Fruit fly (Drosophila melanogaster): ENCODE data around the gene RhoGAP102A.

The RhoGAP102A gene

DNA sequence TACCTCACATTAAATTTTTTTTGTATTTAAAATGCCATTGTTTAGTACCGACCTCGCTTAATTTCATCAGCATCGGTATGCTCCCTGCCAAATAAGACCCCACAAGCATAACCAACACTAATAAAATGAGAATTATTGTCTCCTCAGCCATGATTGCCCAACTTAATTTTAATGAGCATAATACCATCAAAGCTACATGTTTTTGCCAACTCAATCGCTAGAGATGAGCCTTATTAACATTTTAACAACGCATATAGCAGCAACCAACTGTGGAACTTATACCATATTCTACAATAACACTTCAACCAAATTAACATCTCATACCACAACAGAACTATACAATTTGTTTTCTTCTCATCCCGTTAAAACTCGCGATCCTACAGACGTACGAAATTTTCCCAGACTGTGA lies 58.9 kb downstream of the RhoGAP102A start, which contains the start of gene Zip102B (continued):
- TF ChIP-seq CG9727 (GFP tag; optimal IDR thresholded peaks at IDR 0.05) (no peak), Mes4 (GFP tag; optimal IDR thresholded peaks at IDR 0.05) (no peak), jigr1 (GFP tag; IDR thresholded peaks at IDR 0.05) (no peak), eyg (GFP tag; optimal IDR thresholded peaks at IDR 0.05) (no peak), CG6254 (GFP tag; optimal IDR thresholded peaks at IDR 0.05) (no peak), vnd (GFP tag; IDR thresholded peaks at IDR 0.05; ENCODE audit: partially characterized antibody) (no peak), Sry-δ (GFP tag; optimal IDR thresholded peaks at IDR 0.05) (peak; percentile 75), D (optimal IDR thresholded peaks at IDR 0.05) (no peak), D (GFP tag; optimal IDR thresholded peaks at IDR 0.05) (no peak), CG9932 (GFP tag; IDR thresholded peaks at IDR 0.05) (no peak), HmgD (GFP tag; optimal IDR thresholded peaks at IDR 0.05) (no peak), D19B (GFP tag; optimal IDR thresholded peaks at IDR 0.05) (no peak), dmrt11E (tag; optimal IDR thresholded peaks at IDR 0.05) (no peak), Meics (GFP tag; optimal IDR thresholded peaks at IDR 0.05) (no peak), pita (GFP tag; optimal IDR thresholded peaks at IDR 0.05) (no peak), Gug (GFP tag; IDR thresholded peaks at IDR 0.05) (no peak), phol (tag; optimal IDR thresholded peaks at IDR 0.05) (peak; percentile 32), CG7786 (GFP tag; optimal IDR thresholded peaks at IDR 0.05) (no peak), Myb (GFP tag; optimal IDR thresholded peaks at IDR 0.05) (no peak), CG30020 (tag; optimal IDR thresholded peaks at IDR 0.05) (peak; percentile 98), ap (GFP tag; IDR thresholded peaks at IDR 0.05) (no peak), Elba2 (GFP tag; optimal IDR thresholded peaks at IDR 0.05) (no peak), ci (GFP tag; IDR thresholded peaks at IDR 0.05) (no peak), Rx (GFP tag; IDR thresholded peaks at IDR 0.05) (no peak), usp (GFP tag; optimal IDR thresholded peaks at IDR 0.05) (no peak), Ets65A (GFP tag) (peak; percentile 95), nerfin-1 (tag; optimal IDR thresholded peaks at IDR 0.05) (no peak), MTF-1 (GFP tag; optimal IDR thresholded peaks at IDR 0.05; ENCODE audit: borderline replicate concordance) (no peak), Rfx (GFP tag; IDR thresholded peaks at IDR 0.05) (no peak), sob (GFP tag; IDR thresholded peaks at IDR 0.05) (no peak), CG15696 (tag; optimal IDR thresholded peaks at IDR 0.05) (no peak), B-H2 (GFP tag; optimal IDR thresholded peaks at IDR 0.05) (no peak), CG3065 (GFP tag; optimal IDR thresholded peaks at IDR 0.05) (no peak), CG13123 (GFP tag; optimal IDR thresholded peaks at IDR 0.05) (no peak), nmo (GFP tag; optimal IDR thresholded peaks at IDR 0.05) (peak; percentile 12), org-1 (GFP tag; optimal IDR thresholded peaks at IDR 0.05) (no peak), hb (GFP tag; IDR thresholded peaks at IDR 0.05; ENCODE audit: partially characterized antibody) (no peak), CG12659 (GFP tag; optimal IDR thresholded peaks at IDR 0.05) (peak; percentile 73), cad (GFP tag; optimal IDR thresholded peaks at IDR 0.05) (no peak), otp (GFP tag; IDR thresholded peaks at IDR 0.05) (no peak), YL-1 (GFP tag; optimal IDR thresholded peaks at IDR 0.05) (peak; percentile 33), B-H1 (GFP tag; IDR thresholded peaks at IDR 0.05) (no peak), Deaf1 (tag; optimal IDR thresholded peaks at IDR 0.05) (no peak), CG10565 (GFP tag; optimal IDR thresholded peaks at IDR 0.05) (no peak), CG6791 (GFP tag; IDR thresholded peaks at IDR 0.05; ENCODE audit: partially characterized antibody) (0 out of 3 replicates have a peak, but pooled peaks have one; percentile 47), HLHmδ (GFP tag; optimal IDR thresholded peaks at IDR 0.05) (no peak), insv (GFP tag; optimal IDR thresholded peaks at IDR 0.05) (no peak), CG17912 (GFP tag; optimal IDR thresholded peaks at IDR 0.05) (no peak), chif (GFP tag; optimal IDR thresholded peaks at IDR 0.05) (no peak), tap (tag; optimal IDR thresholded peaks at IDR 0.05) (no peak), ase (GFP tag; IDR thresholded peaks at IDR 0.05) (no peak), tna (GFP tag; IDR thresholded peaks at IDR 0.05; ENCODE audit: partially characterized antibody) (no peak)
